Worm (Caenorhabditis elegans) whole organism, young adult: Measurements from ENCODE around the gene Y40H4A.2.

Experiments
- C17E4.6 ChIP-seq: fragments of 200-800 bp; sonication (Bioruptor generic); IDR thresholded peaks from 2 replicates; pipeline ENCODE4 v1.3.6; 2022; ENCODE audit warnings: missing genetic modification reagents, missing genetic modification characterization, missing compliant biosample characterization
- F10E7.11 ChIP-seq: sonication (generic microtip); optimal IDR thresholded peaks from 2 replicates; lab custom pipeline; 2017; ENCODE audit warnings: mild to moderate bottlenecking, missing genetic modification characterization, moderate library complexity, missing compliant biosample characterization
- F22D6.2 ChIP-seq: sonication (generic microtip); optimal IDR thresholded peaks from 2 replicates; lab custom pipeline; 2016; ENCODE audit warnings: mild to moderate bottlenecking, missing genetic modification characterization, missing compliant biosample characterization
- F55B11.4 ChIP-seq: sonication (generic microtip); optimal IDR thresholded peaks from 2 replicates; lab custom pipeline; 2016; ENCODE audit warnings: missing compliant biosample characterization, missing genetic modification characterization, borderline replicate concordance; ENCODE audit not compliant: insufficient read depth
- F57A8.1 ChIP-seq: fragments of 200-800 bp; sonication (Bioruptor generic); optimal IDR thresholded peaks from 2 replicates; lab custom pipeline; 2018; ENCODE audit warnings: mild to moderate bottlenecking, missing genetic modification characterization, moderate library complexity, missing compliant biosample characterization
- Y56A3A.18 ChIP-seq: fragments of 200-800 bp; sonication (Bioruptor generic); IDR thresholded peaks from 2 replicates; pipeline ENCODE4 v1.3.6; 2022; ENCODE audit warnings: missing genetic modification reagents, missing genetic modification characterization, missing compliant biosample characterization
- Y95B8A.8 ChIP-seq: fragments of 200-800 bp; sonication (Bioruptor generic); IDR thresholded peaks from 2 replicates; pipeline ENCODE4 v1.3.6; 2022; ENCODE audit warnings: missing genetic modification reagents, missing genetic modification characterization, missing compliant biosample characterization
- ama-1 ChIP-seq, 3 experiments: fragments of 150-350 bp in 1 of 3; sonication (generic microtip) in 2 of 3; optimal IDR thresholded peaks; 2 replicates each; lab custom pipeline; 2014 to 2018; ENCODE audit warnings: missing biosample characterization in 2 of 3, missing genetic modification characterization in 2 of 3, missing genetic modification reagents in 2 of 3
- attf-3 ChIP-seq: fragments of 200-800 bp; sonication (Bioruptor generic); conservative IDR thresholded peaks from 2 replicates; pipeline ENCODE4 v1.3.6; 2022; ENCODE audit warnings: missing genetic modification reagents, missing genetic modification characterization, missing compliant biosample characterization
- bed-2 ChIP-seq: fragments of 200-800 bp; sonication (Bioruptor generic); IDR thresholded peaks from 2 replicates; pipeline ENCODE4 v1.3.6; 2022; ENCODE audit warnings: missing genetic modification reagents, missing genetic modification characterization, missing compliant biosample characterization
- ccch-3 ChIP-seq: fragments of 200-800 bp; sonication (Bioruptor generic); optimal IDR thresholded peaks from 2 replicates; lab custom pipeline; 2018; ENCODE audit warnings: mild to moderate bottlenecking, missing genetic modification characterization, missing compliant biosample characterization
- ceh-58 ChIP-seq: fragments of 200-800 bp; sonication (Bioruptor generic); IDR thresholded peaks from 2 replicates; pipeline ENCODE4 v1.3.6; 2022; ENCODE audit warnings: missing genetic modification characterization, missing compliant biosample characterization
- die-1 ChIP-seq: sonication (generic microtip); optimal IDR thresholded peaks from 2 replicates; lab custom pipeline; 2016; ENCODE audit warnings: missing genotype, mild to moderate bottlenecking, missing genetic modification characterization, missing compliant biosample characterization
- dpl-1 ChIP-seq: fragments of 150-350 bp; optimal IDR thresholded peaks from 2 replicates; lab custom pipeline; 2014; ENCODE audit warnings: missing biosample characterization, missing genetic modification reagents, missing genetic modification characterization
- efl-1 ChIP-seq: fragments of 150-350 bp; optimal IDR thresholded peaks from 2 replicates; lab custom pipeline; 2014; ENCODE audit warnings: missing biosample characterization, missing genetic modification reagents, missing genetic modification characterization
- egl-44 ChIP-seq: fragments of 200-800 bp; sonication (Bioruptor generic); IDR thresholded peaks from 2 replicates; pipeline ENCODE4 v1.3.6; 2022; ENCODE audit warnings: missing genetic modification reagents, missing genetic modification characterization, missing compliant biosample characterization
- ekl-4 ChIP-seq: fragments of 200-800 bp; sonication (Bioruptor generic); IDR thresholded peaks from 2 replicates; pipeline ENCODE4 v1.3.6; 2022; ENCODE audit warnings: missing genetic modification reagents, missing genetic modification characterization, missing compliant biosample characterization
- gei-17 ChIP-seq: fragments of 200-800 bp; sonication (Bioruptor generic); optimal IDR thresholded peaks from 2 replicates; lab custom pipeline; 2018; ENCODE audit warnings: mild to moderate bottlenecking, missing genetic modification characterization, missing compliant biosample characterization
- him-1 ChIP-seq: sonication (generic microtip); optimal IDR thresholded peaks from 2 replicates; lab custom pipeline; 2016; ENCODE audit warnings: missing genotype, missing genetic modification reagents, missing genetic modification characterization, missing compliant biosample characterization
- hmg-20 ChIP-seq: fragments of 200-800 bp; sonication (Bioruptor generic); IDR thresholded peaks from 2 replicates; pipeline ENCODE4 v1.3.6; 2022; ENCODE audit warnings: missing genetic modification reagents, missing genetic modification characterization, missing compliant biosample characterization
- hrde-1 ChIP-seq: sonication (generic microtip); optimal IDR thresholded peaks from 2 replicates; lab custom pipeline; 2016; ENCODE audit warnings: missing genetic modification characterization, mild to moderate bottlenecking, missing compliant biosample characterization, moderate library complexity, missing genotype, missing genetic modification reagents, borderline replicate concordance
- let-526 ChIP-seq: fragments of 200-800 bp; sonication (Bioruptor generic); IDR thresholded peaks from 2 replicates; pipeline ENCODE4 v1.3.6; 2022; ENCODE audit warnings: missing genetic modification reagents, missing genetic modification characterization, missing compliant biosample characterization
- lin-35 ChIP-seq, 3 experiments: fragments of 150-350 bp in 2 of 3; sonication (generic microtip) in 1 of 3; optimal IDR thresholded peaks; 2 replicates each; lab custom pipeline; 2014 to 2018; ENCODE audit warnings: missing biosample characterization in 3 of 3, missing genetic modification characterization in 3 of 3, missing genetic modification reagents in 3 of 3
- lin-40 ChIP-seq: sonication (generic microtip); optimal IDR thresholded peaks from 2 replicates; lab custom pipeline; 2016; ENCODE audit warnings: missing genetic modification characterization, mild to moderate bottlenecking, missing compliant biosample characterization, missing genotype, missing genetic modification reagents
- lsl-1 ChIP-seq: fragments of 200-800 bp; sonication (Bioruptor generic); optimal IDR thresholded peaks from 2 replicates; lab custom pipeline; 2018; ENCODE audit warnings: mild to moderate bottlenecking, missing genetic modification characterization, moderate library complexity, missing compliant biosample characterization
- mes-4 ChIP-seq: sonication (generic microtip); optimal IDR thresholded peaks from 2 replicates; lab custom pipeline; 2016; ENCODE audit warnings: missing genotype, missing genetic modification characterization, missing compliant biosample characterization
- nfya-1 ChIP-seq: sonication (generic microtip); optimal IDR thresholded peaks from 2 replicates; lab custom pipeline; 2017; ENCODE audit warnings: antibody characterized with exemption, missing compliant biosample characterization, missing genetic modification characterization, borderline replicate concordance; ENCODE audit not compliant: insufficient read depth
- nfya-2 ChIP-seq: fragments of 200-800 bp; sonication (Bioruptor generic); IDR thresholded peaks from 2 replicates; pipeline ENCODE4 v1.3.6; 2022; ENCODE audit warnings: missing genetic modification reagents, missing genetic modification characterization, missing compliant biosample characterization
- pbrm-1 ChIP-seq: fragments of 200-800 bp; sonication (Bioruptor generic); IDR thresholded peaks from 2 replicates; pipeline ENCODE4 v1.3.6; 2022; ENCODE audit warnings: missing genetic modification reagents, missing genetic modification characterization, missing compliant biosample characterization
- rcor-1 ChIP-seq: fragments of 200-800 bp; sonication (Bioruptor generic); IDR thresholded peaks from 2 replicates; pipeline ENCODE4 v1.3.6; 2022; ENCODE audit warnings: missing genetic modification reagents, missing genetic modification characterization, missing compliant biosample characterization
- repo-1 ChIP-seq: sonication (generic microtip); optimal IDR thresholded peaks from 2 replicates; lab custom pipeline; 2017; ENCODE audit warnings: mild to moderate bottlenecking, missing genetic modification characterization, missing compliant biosample characterization
- snpc-3.4 ChIP-seq: sonication (generic microtip); optimal IDR thresholded peaks from 2 replicates; lab custom pipeline; 2017; ENCODE audit warnings: missing genetic modification characterization, mild to moderate bottlenecking, missing compliant biosample characterization, antibody characterized with exemption, moderate library complexity, missing genotype, missing genetic modification reagents
- snpc-4 ChIP-seq, 5 experiments: fragments of 150-350 bp in 1 of 5; sonication (generic microtip) in 4 of 5; optimal IDR thresholded peaks; 2 replicates each; lab custom pipeline; 2014 to 2018; ENCODE audit warnings: missing genetic modification characterization in 5 of 5, missing biosample characterization in 3 of 5, antibody characterized with exemption in 2 of 5, mild to moderate bottlenecking in 2 of 5, missing compliant biosample characterization in 2 of 5, missing genotype in 2 of 5, moderate library complexity in 2 of 5, missing genetic modification reagents in 1 of 5
- tbp1 ChIP-seq: fragments of 200-800 bp; sonication (Bioruptor generic); optimal IDR thresholded peaks from 2 replicates; lab custom pipeline; 2018; ENCODE audit warnings: mild to moderate bottlenecking, missing genetic modification characterization, missing compliant biosample characterization
- zim-3 ChIP-seq: sonication (generic microtip); optimal IDR thresholded peaks from 2 replicates; lab custom pipeline; 2017; ENCODE audit warnings: mild to moderate bottlenecking, missing genetic modification characterization, moderate library complexity, missing compliant biosample characterization
- ztf-25 ChIP-seq: fragments of 200-800 bp; sonication (Bioruptor generic); IDR thresholded peaks from 2 replicates; pipeline ENCODE4 v1.3.6; 2022; ENCODE audit warnings: missing genetic modification reagents, missing genetic modification characterization, missing compliant biosample characterization

The Y40H4A.2 gene

ce11 chrV:14585351-14585750, at the start of gene Y40H4A.2:
Gene Y40H4A.2, minus strand, starts transcription at chrV:14585451.
- TF ChIP-seq pbrm-1 = no peak
- no peak for TF ChIP-seq ceh-58 (GFP tag; lab: Robert Waterston, UW)
- TF ChIP-seq dpl-1 = no peak
- no peak for TF ChIP-seq nfya-2 (GFP tag; lab: Robert Waterston, UW)
- TF ChIP-seq Y56A3A.18 (GFP tag; lab: Robert Waterston, UW) = no peak
- TF ChIP-seq hmg-20 (GFP tag; lab: Robert Waterston, UW) = no peak
- no peak for TF ChIP-seq die-1
- TF ChIP-seq ama-1 (optimal IDR thresholded peaks at IDR 0.05; lab: Kevin White, UChicago) = no peak
- TF ChIP-seq ama-1 (GFP tag; optimal IDR thresholded peaks at IDR 0.05; lab: Kevin White, UChicago) = no peak
- TF ChIP-seq repo-1 (tag; lab: Kevin White, UChicago) = no peak
- TF ChIP-seq snpc-4 (GFP tag; optimal IDR thresholded peaks at IDR 0.05; lab: Kevin White, UChicago) = no peak
- no peak for TF ChIP-seq snpc-4 (tag; optimal IDR thresholded peaks at IDR 0.05; lab: Kevin White, UChicago)
- TF ChIP-seq hrde-1 (tag; lab: Kevin White, UChicago) = no peak
- TF ChIP-seq rcor-1 (GFP tag; lab: Robert Waterston, UW) = no peak
- no peak for TF ChIP-seq nfya-1 (tag; lab: Kevin White, UChicago)
- no peak for TF ChIP-seq lin-35 (GFP tag; optimal IDR thresholded peaks at IDR 0.05; lab: Kevin White, UChicago)
- TF ChIP-seq F22D6.2 (tag; lab: Kevin White, UChicago) = no peak
- TF ChIP-seq let-526 (GFP tag; lab: Robert Waterston, UW) = no peak
- no peak for TF ChIP-seq ccch-3 (GFP tag; lab: Kevin White, UChicago)
- TF ChIP-seq ekl-4 (GFP tag; lab: Robert Waterston, UW) = no peak
- TF ChIP-seq C17E4.6 = no peak
- TF ChIP-seq zim-3 (tag; lab: Kevin White, UChicago) = no peak
- TF ChIP-seq, all 124 proteins: peak for 0

DNA sequence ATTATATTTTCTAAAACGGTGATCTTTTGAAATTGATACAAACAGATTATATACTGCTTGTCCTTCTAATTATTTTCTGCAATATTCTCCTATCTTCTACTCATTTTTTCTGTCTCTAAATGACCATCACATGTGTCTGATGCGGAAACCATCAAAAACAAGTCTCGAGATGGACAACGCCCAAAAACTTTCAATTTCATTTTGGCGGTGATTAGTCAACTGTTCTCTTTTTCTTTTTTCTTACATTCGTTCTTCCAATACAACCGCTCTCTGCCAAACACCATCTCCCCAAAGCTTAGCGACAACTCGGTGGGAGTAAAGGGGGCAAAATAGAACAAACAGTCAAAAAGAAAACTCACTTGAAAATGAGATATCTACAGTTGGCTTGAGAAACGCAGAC, 48.1 kb upstream of the Y40H4A.2 start:
- no peak for TF ChIP-seq ccch-3 (GFP tag; lab: Kevin White, UChicago)
- TF ChIP-seq gei-17 (GFP tag; lab: Kevin White, UChicago) = no peak
- TF ChIP-seq rcor-1 (GFP tag; lab: Robert Waterston, UW) = no peak
- no peak for TF ChIP-seq him-1
- TF ChIP-seq F55B11.4 (tag; lab: Kevin White, UChicago) = no peak
- peak; percentile 11 for TF ChIP-seq lin-40 (tag; lab: Kevin White, UChicago)
- TF ChIP-seq, all 124 proteins: peak for 1

DNA sequence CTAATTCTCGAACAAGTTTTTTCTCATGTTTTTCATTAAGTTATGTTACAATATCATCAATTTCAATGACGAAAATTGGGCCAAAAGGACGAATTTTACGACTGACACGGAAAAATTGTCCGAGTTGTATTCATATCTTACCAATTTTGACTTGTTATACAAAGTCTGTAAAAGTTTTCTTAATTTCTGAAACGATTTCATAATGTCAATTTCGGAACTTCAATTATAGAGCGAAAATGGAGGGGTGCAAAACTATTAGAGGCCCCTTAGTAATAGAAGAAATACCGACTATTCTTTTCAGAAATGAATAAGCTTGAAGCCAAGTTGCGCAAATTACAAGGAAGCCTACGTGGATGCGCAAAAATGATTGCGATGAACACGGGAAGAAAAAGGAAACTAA, 46.3 kb upstream of the Y40H4A.2 start, which contains the start of gene F43D2.3:
TSS of gene F43D2.3 (plus strand) at position 301 of the 400 bp plus-strand sequence.
- TF ChIP-seq pbrm-1 = no peak
- no peak for TF ChIP-seq tbp1 (GFP tag; lab: Kevin White, UChicago)
- TF ChIP-seq ztf-25 = no peak
- TF ChIP-seq attf-3 (GFP tag; lab: Robert Waterston, UW) = no peak
- TF ChIP-seq F57A8.1 = no peak
- no peak for TF ChIP-seq efl-1
- no peak for TF ChIP-seq him-1
- TF ChIP-seq lin-35 (GFP tag; optimal IDR thresholded peaks at IDR 0.05; lab: Kevin White, UChicago) = no peak
- no peak for TF ChIP-seq lsl-1 (GFP tag; lab: Kevin White, UChicago)
- no peak for TF ChIP-seq die-1
- no peak for TF ChIP-seq F10E7.11 (tag; lab: Kevin White, UChicago)
- no peak for TF ChIP-seq Y95B8A.8
- TF ChIP-seq repo-1 (tag; lab: Kevin White, UChicago) = no peak
- TF ChIP-seq F22D6.2 (tag; lab: Kevin White, UChicago) = no peak

DNA sequence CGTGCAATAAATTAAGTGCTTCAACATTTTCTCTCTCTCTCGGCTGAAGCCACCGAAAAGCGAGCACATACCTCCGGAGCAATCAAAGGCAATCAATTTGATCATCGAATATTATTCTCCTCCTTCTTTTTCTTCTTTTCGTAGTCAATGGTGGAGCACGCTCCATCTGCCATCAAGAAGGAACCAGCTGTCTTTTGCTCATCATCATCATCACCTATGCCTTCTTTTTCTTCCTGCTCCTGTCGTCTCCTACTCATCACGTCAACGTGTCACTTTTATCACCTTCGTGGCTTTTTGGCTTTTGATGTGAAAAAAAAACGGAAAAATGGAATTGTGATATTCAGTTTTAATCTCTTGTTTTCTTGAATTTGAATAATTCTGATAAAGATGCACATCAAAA, 40.4 kb upstream of the Y40H4A.2 start:
- TF ChIP-seq mes-4 (no peak), snpc-3.4 (tag; lab: Kevin White, UChicago) (no peak), bed-2 (no peak), egl-44 (GFP tag; lab: Robert Waterston, UW) (no peak)
